Worm (Caenorhabditis elegans) whole organism, L2 larva: ENCODE measurements around the gene T05C12.15.

ENCODE experiments used
- C34F6.9 ChIP-seq: fragments of 150-350 bp; optimal IDR thresholded peaks from 2 replicates; lab custom pipeline; 2014; ENCODE audit warnings: missing biosample characterization, missing genetic modification characterization
- F13H6.1 ChIP-seq: sonication (generic microtip); optimal IDR thresholded peaks from 2 replicates; lab custom pipeline; 2016; ENCODE audit warnings: missing genetic modification characterization, missing compliant biosample characterization
- Y55F3AM.14 ChIP-seq: fragments of 200-800 bp; sonication (Bioruptor generic); optimal IDR thresholded peaks from 2 replicates; lab custom pipeline; 2018; ENCODE audit warnings: mild to moderate bottlenecking, missing genetic modification characterization, missing compliant biosample characterization
- alr-1 ChIP-seq: fragments of 150-350 bp; optimal IDR thresholded peaks from 2 replicates; lab custom pipeline; 2014; ENCODE audit warnings: missing biosample characterization, missing genetic modification characterization
- aly-2 ChIP-seq: fragments of 150-350 bp; optimal IDR thresholded peaks from 2 replicates; lab custom pipeline; 2014; ENCODE audit warnings: missing biosample characterization, missing genetic modification characterization
- ama-1 ChIP-seq: fragments of 150-350 bp; optimal IDR thresholded peaks from 2 replicates; lab custom pipeline; 2018; ENCODE audit warnings: inconsistent platforms
- blmp-1 ChIP-seq: sonication (generic microtip); optimal IDR thresholded peaks from 2 replicates; lab custom pipeline; 2017; ENCODE audit warnings: missing genetic modification characterization, mild to moderate bottlenecking, missing compliant biosample characterization, antibody characterized with exemption, moderate library complexity; ENCODE audit not compliant: insufficient read depth
- ceh-16 ChIP-seq: fragments of 150-350 bp; optimal IDR thresholded peaks from 2 replicates; lab custom pipeline; 2014; ENCODE audit warnings: missing biosample characterization, missing genetic modification characterization
- ceh-82 ChIP-seq: fragments of 150-350 bp; optimal IDR thresholded peaks from 2 replicates; lab custom pipeline; 2014; ENCODE audit warnings: missing biosample characterization, missing genetic modification characterization
- crh-2 ChIP-seq: sonication (generic microtip); optimal IDR thresholded peaks from 2 replicates; lab custom pipeline; 2017; ENCODE audit warnings: missing biosample characterization, missing genetic modification characterization
- dmd-4 ChIP-seq: sonication (generic microtip); optimal IDR thresholded peaks from 2 replicates; lab custom pipeline; 2017; ENCODE audit warnings: missing biosample characterization, missing genetic modification characterization
- egl-27 ChIP-seq: sonication (generic microtip); optimal IDR thresholded peaks from 3 replicates; lab custom pipeline; 2017; ENCODE audit warnings: missing biosample characterization, missing genetic modification reagents, missing genetic modification characterization
- elt-1 ChIP-seq: fragments of 150-350 bp; optimal IDR thresholded peaks from 2 replicates; lab custom pipeline; 2014; ENCODE audit warnings: missing biosample characterization, missing genetic modification characterization
- elt-3 ChIP-seq: sonication (generic microtip); optimal IDR thresholded peaks from 2 replicates; lab custom pipeline; 2017; ENCODE audit warnings: missing biosample characterization, missing genetic modification characterization
- fos-1 ChIP-seq: fragments of 150-350 bp; optimal IDR thresholded peaks from 2 replicates; lab custom pipeline; 2014; ENCODE audit warnings: missing biosample characterization, missing genetic modification characterization
- gmeb-1 ChIP-seq: fragments of 150-350 bp; optimal IDR thresholded peaks from 2 replicates; lab custom pipeline; 2014; ENCODE audit warnings: missing biosample characterization, missing genetic modification characterization
- lin-11 ChIP-seq: fragments of 150-350 bp; sonication (generic microtip); optimal IDR thresholded peaks from 2 replicates; lab custom pipeline; 2014; ENCODE audit warnings: missing biosample characterization, missing genetic modification characterization, inconsistent platforms, mixed read lengths
- lin-13 ChIP-seq: fragments of 150-350 bp; optimal IDR thresholded peaks from 2 replicates; lab custom pipeline; 2014; ENCODE audit warnings: missing biosample characterization, missing genetic modification reagents, missing genetic modification characterization
- lin-39 ChIP-seq: fragments of 150-350 bp; optimal IDR thresholded peaks from 2 replicates; lab custom pipeline; 2014; ENCODE audit warnings: missing biosample characterization, missing genetic modification reagents, missing genetic modification characterization
- lsy-2 ChIP-seq, 2 experiments: fragments of 150-350 bp in 1 of 2; sonication (generic microtip) in 1 of 2; optimal IDR thresholded peaks; 2 replicates each; lab custom pipeline; 2014 to 2017; ENCODE audit warnings: missing biosample characterization in 2 of 2, missing genetic modification characterization in 2 of 2
- mab-5 ChIP-seq: fragments of 150-350 bp; optimal IDR thresholded peaks from 2 replicates; lab custom pipeline; 2014; ENCODE audit warnings: missing biosample characterization, missing genetic modification characterization
- mbf-1 ChIP-seq: sonication (generic microtip); optimal IDR thresholded peaks from 2 replicates; lab custom pipeline; 2017; ENCODE audit warnings: missing biosample characterization, missing genetic modification characterization
- mdl-1 ChIP-seq, 2 experiments: fragments of 150-350 bp in 1 of 2; sonication (generic microtip) in 1 of 2; optimal IDR thresholded peaks; 2 replicates each; lab custom pipeline; 2017; ENCODE audit warnings: missing biosample characterization in 2 of 2, missing genetic modification characterization in 2 of 2
- nhr-10 ChIP-seq: sonication (generic microtip); optimal IDR thresholded peaks from 2 replicates; lab custom pipeline; 2017; ENCODE audit warnings: missing biosample characterization, missing genetic modification characterization
- nhr-11 ChIP-seq: fragments of 150-350 bp; optimal IDR thresholded peaks from 2 replicates; lab custom pipeline; 2014; ENCODE audit warnings: missing biosample characterization, missing genetic modification characterization
- nhr-129 ChIP-seq: fragments of 150-350 bp; optimal IDR thresholded peaks from 2 replicates; lab custom pipeline; 2014; ENCODE audit warnings: missing biosample characterization, missing genetic modification characterization
- nhr-21 ChIP-seq: fragments of 150-350 bp; optimal IDR thresholded peaks from 2 replicates; lab custom pipeline; 2014; ENCODE audit warnings: missing biosample characterization, missing genetic modification characterization
- nhr-23 ChIP-seq: fragments of 150-350 bp; optimal IDR thresholded peaks from 2 replicates; lab custom pipeline; 2014; ENCODE audit warnings: missing biosample characterization, missing genetic modification reagents, missing genetic modification characterization
- nhr-237 ChIP-seq: fragments of 150-350 bp; optimal IDR thresholded peaks from 2 replicates; lab custom pipeline; 2014; ENCODE audit warnings: missing biosample characterization, missing genetic modification characterization
- nhr-25 ChIP-seq: fragments of 150-350 bp; sonication (generic microtip); optimal IDR thresholded peaks from 3 replicates; lab custom pipeline; 2014; ENCODE audit warnings: missing biosample characterization, missing genetic modification characterization
- nhr-6 ChIP-seq: fragments of 150-350 bp; optimal IDR thresholded peaks from 2 replicates; lab custom pipeline; 2014; ENCODE audit warnings: missing biosample characterization, missing genetic modification characterization
- peb-1 ChIP-seq: fragments of 150-350 bp; optimal IDR thresholded peaks from 2 replicates; lab custom pipeline; 2014; ENCODE audit warnings: missing biosample characterization, missing genetic modification characterization
- skn-1 ChIP-seq: sonication (generic microtip); optimal IDR thresholded peaks from 2 replicates; lab custom pipeline; 2017; ENCODE audit warnings: missing biosample characterization, missing genetic modification characterization
- sma-3 ChIP-seq: sonication (generic microtip); optimal IDR thresholded peaks from 2 replicates; lab custom pipeline; 2016; ENCODE audit warnings: missing genetic modification reagents, missing genetic modification characterization, missing compliant biosample characterization
- sma-9 ChIP-seq, 2 experiments: fragments of 150-350 bp in 1 of 2; sonication (generic microtip) in 1 of 2; optimal IDR thresholded peaks; 2 replicates each; lab custom pipeline; 2014 to 2016; ENCODE audit warnings: missing genetic modification characterization in 2 of 2, mild to moderate bottlenecking in 1 of 2, missing biosample characterization in 1 of 2, missing compliant biosample characterization in 1 of 2, missing genetic modification reagents in 1 of 2, moderate library complexity in 1 of 2
- snpc-4 ChIP-seq: fragments of 150-350 bp; optimal IDR thresholded peaks from 2 replicates; lab custom pipeline; 2014; ENCODE audit warnings: missing biosample characterization, missing genetic modification characterization
- unc-55 ChIP-seq: fragments of 150-350 bp; sonication (generic microtip); optimal IDR thresholded peaks from 3 replicates; lab custom pipeline; 2014; ENCODE audit warnings: missing biosample characterization, missing genetic modification reagents, missing genetic modification characterization
- unc-62 ChIP-seq: fragments of 150-350 bp; optimal IDR thresholded peaks from 2 replicates; lab custom pipeline; 2014; ENCODE audit warnings: missing biosample characterization, missing genetic modification reagents, missing genetic modification characterization
- ztf-11 ChIP-seq: sonication (generic microtip); optimal IDR thresholded peaks from 2 replicates; lab custom pipeline; 2017; ENCODE audit warnings: missing biosample characterization, missing genetic modification characterization
- ztf-4 ChIP-seq: fragments of 150-350 bp; optimal IDR thresholded peaks from 2 replicates; lab custom pipeline; 2014; ENCODE audit warnings: missing biosample characterization, missing genetic modification characterization

T05C12.15 gene

DNA sequence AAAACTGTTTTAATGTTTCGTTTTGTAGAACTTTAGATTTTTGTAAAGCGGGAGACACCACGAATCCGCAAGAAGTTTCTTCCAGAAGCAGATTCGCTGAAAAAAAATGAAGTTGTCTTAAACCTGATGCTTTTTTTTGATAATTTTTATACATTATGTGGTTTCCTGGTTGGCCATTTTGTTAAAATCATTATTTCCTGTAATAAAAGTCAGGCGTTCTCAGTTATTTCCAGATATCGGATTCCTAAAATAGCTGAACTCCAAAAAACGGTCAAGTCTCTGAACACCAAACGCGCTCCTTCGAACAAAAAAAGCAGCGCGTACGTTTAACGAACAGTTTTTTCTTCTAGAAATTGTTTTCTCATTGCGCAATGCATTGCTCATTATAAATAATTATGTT lies 32.0 kb upstream of the T05C12.15 start (continued):
- TF ChIP-seq unc-62 (GFP tag; lab: Kevin White, UChicago) (no peak), unc-55 (GFP tag; lab: Kevin White, UChicago) (peak; percentile 29), ceh-16 (no peak), blmp-1 (tag; lab: Kevin White, UChicago) (no peak), ztf-11 (tag; lab: Kevin White, UChicago) (no peak), nhr-129 (tag; lab: Kevin White, UChicago) (peak; percentile 49)
- TF ChIP-seq, all 48 proteins: peak for 8

DNA sequence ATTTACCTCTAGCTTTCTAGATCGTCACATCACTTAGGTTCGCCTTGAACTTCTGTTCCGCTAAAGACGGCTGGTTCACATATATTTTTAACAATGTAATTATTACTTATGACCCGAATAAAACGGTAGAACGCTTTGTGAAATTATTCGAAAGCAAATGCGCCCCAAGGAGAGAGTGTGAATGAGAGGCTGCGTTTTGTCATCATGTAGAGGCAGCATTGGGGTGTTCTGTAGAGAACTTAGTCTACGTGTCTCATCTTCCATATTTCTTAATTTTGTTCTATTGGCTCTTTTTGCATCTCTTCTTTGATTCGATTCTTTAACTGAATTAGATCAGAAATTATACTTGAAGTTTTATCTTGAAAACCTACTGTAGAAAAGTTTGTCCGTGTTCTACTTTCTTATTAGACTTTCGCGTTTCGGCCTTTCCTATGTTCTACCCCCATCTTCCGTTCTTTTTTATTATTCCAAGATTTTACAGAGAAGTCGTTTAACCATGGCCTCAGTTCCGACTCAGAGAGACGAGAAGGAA lies 31.3 kb upstream of the T05C12.15 start, which contains the start of gene cdc-48.2:
cdc-48.2 (plus strand) TSS at position 482 of the 532 bp plus-strand sequence.
- TF ChIP-seq fos-1, result peak; percentile 0
- no peak for TF ChIP-seq ztf-4 (tag; lab: Kevin White, UChicago)
- peak; percentile 86 for TF ChIP-seq skn-1 (tag; lab: Kevin White, UChicago)
- no peak for TF ChIP-seq mab-5 (tag; lab: Kevin White, UChicago)
- peak; percentile 36 for TF ChIP-seq C34F6.9 (tag; lab: Kevin White, UChicago)
- no peak for TF ChIP-seq alr-1 (tag; lab: Kevin White, UChicago)
- no peak for TF ChIP-seq elt-3 (tag; lab: Kevin White, UChicago)
- no peak for TF ChIP-seq nhr-11 (tag; lab: Kevin White, UChicago)
- no peak for TF ChIP-seq elt-1 (tag; lab: Kevin White, UChicago)
- TF ChIP-seq lsy-2 (tag; optimal IDR thresholded peaks at IDR 0.05; lab: Kevin White, UChicago), result peak in 1 of 2 experiments; percentile 27
- peak; percentile 2 for TF ChIP-seq unc-55 (GFP tag; lab: Kevin White, UChicago)
- TF ChIP-seq nhr-25 (tag; lab: Kevin White, UChicago), result no peak
- TF ChIP-seq blmp-1 (tag; lab: Kevin White, UChicago), result no peak

ce11 chrII:8141135-8141534 lies 28.2 kb upstream of the T05C12.15 start:
- TF ChIP-seq nhr-10 (tag; lab: Kevin White, UChicago), result no peak
- no peak for TF ChIP-seq sma-3 (GFP tag; lab: Kevin White, UChicago)
- no peak for TF ChIP-seq mab-5 (tag; lab: Kevin White, UChicago)
- no peak for TF ChIP-seq ama-1
- TF ChIP-seq sma-9 (GFP tag; optimal IDR thresholded peaks at IDR 0.05; lab: Kevin White, UChicago), result no peak
- no peak for TF ChIP-seq sma-9 (tag; optimal IDR thresholded peaks at IDR 0.05; lab: Kevin White, UChicago)
- no peak for TF ChIP-seq ceh-82 (tag; lab: Kevin White, UChicago)
- no peak for TF ChIP-seq aly-2 (tag; lab: Kevin White, UChicago)
- no peak for TF ChIP-seq nhr-25 (tag; lab: Kevin White, UChicago)
- TF ChIP-seq skn-1 (tag; lab: Kevin White, UChicago), result no peak
- TF ChIP-seq mdl-1 (tag; optimal IDR thresholded peaks at IDR 0.05; lab: Kevin White, UChicago), result no peak
- no peak for TF ChIP-seq lin-11
- TF ChIP-seq egl-27 (tag; lab: Kevin White, UChicago), result no peak
- no peak for TF ChIP-seq F13H6.1 (tag; lab: Kevin White, UChicago)
- TF ChIP-seq, all 48 proteins: peak for 0

ce11 chrII:8143278-8143931 lies 26.0 kb upstream of the T05C12.15 start, which contains the start of the genes ints-11 and rpl-10:
TSS of gene ints-11 (minus strand) at chrII:8143478.
TSS of gene rpl-10 (plus strand) at chrII:8143881.
- TF ChIP-seq lsy-2 (tag; optimal IDR thresholded peaks at IDR 0.05; lab: Kevin White, UChicago) (peak; percentile 65 to 97), lin-11 (no peak), ztf-4 (tag; lab: Kevin White, UChicago) (no peak), Y55F3AM.14 (GFP tag; lab: Kevin White, UChicago) (no peak), snpc-4 (tag; lab: Kevin White, UChicago) (no peak), mdl-1 (tag; optimal IDR thresholded peaks at IDR 0.05; lab: Kevin White, UChicago) (no peak), lin-39 (tag; lab: Kevin White, UChicago) (no peak), ceh-16 (no peak), dmd-4 (tag; lab: Kevin White, UChicago) (no peak), gmeb-1 (tag; lab: Kevin White, UChicago) (peak; percentile 56), mbf-1 (tag; lab: Kevin White, UChicago) (no peak), nhr-237 (tag; lab: Kevin White, UChicago) (no peak), crh-2 (tag; lab: Kevin White, UChicago) (peak; percentile 58), egl-27 (tag; lab: Kevin White, UChicago) (no peak), sma-3 (GFP tag; lab: Kevin White, UChicago) (peak; percentile 43), nhr-11 (tag; lab: Kevin White, UChicago) (no peak), C34F6.9 (tag; lab: Kevin White, UChicago) (peak; percentile 85), elt-1 (tag; lab: Kevin White, UChicago) (no peak), nhr-25 (tag; lab: Kevin White, UChicago) (no peak), nhr-129 (tag; lab: Kevin White, UChicago) (peak; percentile 69), mab-5 (tag; lab: Kevin White, UChicago) (no peak), ztf-11 (tag; lab: Kevin White, UChicago) (no peak), nhr-23 (tag; lab: Kevin White, UChicago) (no peak), peb-1 (no peak), nhr-21 (no peak), ama-1 (no peak), nhr-6 (no peak), ceh-82 (tag; lab: Kevin White, UChicago) (no peak), skn-1 (tag; lab: Kevin White, UChicago) (peak; percentile 6), unc-55 (GFP tag; lab: Kevin White, UChicago) (peak; percentile 85), unc-62 (GFP tag; lab: Kevin White, UChicago) (no peak), sma-9 (GFP tag; optimal IDR thresholded peaks at IDR 0.05; lab: Kevin White, UChicago) (no peak), sma-9 (tag; optimal IDR thresholded peaks at IDR 0.05; lab: Kevin White, UChicago) (no peak), alr-1 (tag; lab: Kevin White, UChicago) (no peak), elt-3 (tag; lab: Kevin White, UChicago) (no peak), lin-13 (peak; percentile 22), nhr-10 (tag; lab: Kevin White, UChicago) (no peak), aly-2 (tag; lab: Kevin White, UChicago) (no peak)
